Fruit fly (Drosophila melanogaster): ENCODE results near the gene Shawl.
A peak's percentile ranks its signal among the peaks of the same experiment; 100 is the strongest.

Shawl gene

dm6 chr2L:9388924-9389765 lies 25.8 kb downstream of the Shawl start (continued):
- TF ChIP-seq Blimp-1 (GFP tag; optimal IDR thresholded peaks at IDR 0.05) (no peak), tgo (GFP tag; IDR thresholded peaks at IDR 0.05) (no peak), PHDP (tag; optimal IDR thresholded peaks at IDR 0.05) (no peak), croc (GFP tag; conservative IDR thresholded peaks at IDR 0.05) (no peak), CG12659 (GFP tag; optimal IDR thresholded peaks at IDR 0.05) (no peak), CG2116 (GFP tag; optimal IDR thresholded peaks at IDR 0.05) (no peak), CG7963 (GFP tag; IDR thresholded peaks at IDR 0.05; ENCODE audit: partially characterized antibody) (no peak), NFAT (GFP tag; IDR thresholded peaks at IDR 0.05) (peak; percentile 46; the same call in 1 of the 2 replicates)

- TF ChIP-seq CG16815 (GFP tag; optimal IDR thresholded peaks at IDR 0.05) (peak; percentile 65), z (GFP tag; IDR thresholded peaks at IDR 0.05) (no peak), PHDP (tag; optimal IDR thresholded peaks at IDR 0.05) (peak; percentile 69), Hand (GFP tag; optimal IDR thresholded peaks at IDR 0.05) (no peak), ttk (GFP tag; IDR thresholded peaks at IDR 0.05) (0 out of 2 replicates have a peak, but pooled peaks have one; percentile 16), Drgx (GFP tag; IDR thresholded peaks at IDR 0.05) (peak; percentile 92), CG6813 (GFP tag; optimal IDR thresholded peaks at IDR 0.05) (peak; percentile 37), CG31388 (GFP tag; optimal IDR thresholded peaks at IDR 0.05) (no peak), Ada2b (GFP tag; IDR thresholded peaks at IDR 0.05) (peak; percentile 75), Dfd (GFP tag; optimal IDR thresholded peaks at IDR 0.05) (no peak), CTCF (GFP tag; optimal IDR thresholded peaks at IDR 0.05) (no peak), sob (GFP tag; IDR thresholded peaks at IDR 0.05) (peak; percentile 72), Sin3A (optimal IDR thresholded peaks at IDR 0.05) (no peak), seq (GFP tag; IDR thresholded peaks at IDR 0.05) (peak; percentile 47; the same call in 1 of the 2 replicates), mam (GFP tag; optimal IDR thresholded peaks at IDR 0.05) (peak; percentile 88), CG12236 (GFP tag; optimal IDR thresholded peaks at IDR 0.05) (no peak), mld (GFP tag; IDR thresholded peaks at IDR 0.05; ENCODE audit: partially characterized antibody) (no peak), crol (GFP tag; IDR thresholded peaks at IDR 0.05) (no peak), CG4360 (GFP tag; IDR thresholded peaks at IDR 0.05) (no peak), schlank (tag; optimal IDR thresholded peaks at IDR 0.05) (peak; percentile 82), Oaz (GFP tag; IDR thresholded peaks at IDR 0.05) (no peak), Bteb2 (GFP tag; optimal IDR thresholded peaks at IDR 0.05) (peak; percentile 65), CG3163 (GFP tag; optimal IDR thresholded peaks at IDR 0.05) (peak; percentile 18), MESR4 (GFP tag; optimal IDR thresholded peaks at IDR 0.05) (no peak), Med (GFP tag) (peak; percentile 98), D19B (GFP tag; optimal IDR thresholded peaks at IDR 0.05) (peak; percentile 75), Six4 (GFP tag; optimal IDR thresholded peaks at IDR 0.05) (peak; percentile 18), CG3726 (GFP tag; IDR thresholded peaks at IDR 0.05) (0 out of 3 replicates have a peak, but pooled peaks have one; percentile 64), CG17186 (GFP tag; optimal IDR thresholded peaks at IDR 0.05) (no peak), maf-S (GFP tag; optimal IDR thresholded peaks at IDR 0.05) (peak; percentile 71), onecut (GFP tag; IDR thresholded peaks at IDR 0.05) (no peak), Nf-YC (tag; optimal IDR thresholded peaks at IDR 0.05) (no peak), wek (GFP tag; optimal IDR thresholded peaks at IDR 0.05) (no peak), Fer2 (tag; optimal IDR thresholded peaks at IDR 0.05) (no peak), CG9215 (GFP tag; IDR thresholded peaks at IDR 0.05) (peak; percentile 58), CG3065 (GFP tag; optimal IDR thresholded peaks at IDR 0.05) (no peak), CG7372 (GFP tag; IDR thresholded peaks at IDR 0.05) (0 out of 2 replicates have a peak, but pooled peaks have one; percentile 17), ham (GFP tag; IDR thresholded peaks at IDR 0.05) (no peak), D19A (tag; optimal IDR thresholded peaks at IDR 0.05) (no peak), nerfin-1 (tag; optimal IDR thresholded peaks at IDR 0.05) (no peak), Rx (GFP tag; IDR thresholded peaks at IDR 0.05) (no peak)
Observed at dm6 chr2L:9388013-9388605, 26.8 kb downstream of the Shawl start.
